Fruit fly (Drosophila melanogaster) whole organism, adult: ENCODE results near the gene HBS1.

Source experiments
- CG11617 ChIP-seq: fragments of 200-800 bp; sonication (Bioruptor generic); optimal IDR thresholded peaks from 2 replicates; lab custom pipeline; 2017; ENCODE audit warnings: mild to moderate bottlenecking, missing biosample characterization, missing genetic modification reagents, missing genetic modification characterization
- CG1620 ChIP-seq: fragments of 200-800 bp; sonication (Bioruptor generic); optimal IDR thresholded peaks from 2 replicates; lab custom pipeline; 2016; ENCODE audit warnings: missing biosample characterization, missing genetic modification characterization
- CG33017 ChIP-seq: fragments of 200-800 bp; sonication (Bioruptor generic); optimal IDR thresholded peaks from 2 replicates; lab custom pipeline; 2018; ENCODE audit warnings: missing biosample characterization, mild to moderate bottlenecking, missing genetic modification characterization, moderate library complexity
- CG5204 ChIP-seq: fragments of 200-800 bp; sonication (Bioruptor generic); optimal IDR thresholded peaks from 2 replicates; lab custom pipeline; 2016; ENCODE audit warnings: missing biosample characterization, missing genetic modification characterization
- CG7101 ChIP-seq: fragments of 200-800 bp; sonication (Bioruptor generic); optimal IDR thresholded peaks from 2 replicates; lab custom pipeline; 2018; ENCODE audit warnings: missing biosample characterization, mild to moderate bottlenecking, missing genetic modification characterization, moderate library complexity
- Clk ChIP-seq: fragments of 200-800 bp; sonication (Bioruptor generic); optimal IDR thresholded peaks from 2 replicates; lab custom pipeline; 2017; ENCODE audit warnings: missing biosample characterization, missing genetic modification characterization
- Hr96 ChIP-seq: fragments of 200-800 bp; sonication (Bioruptor generic); optimal IDR thresholded peaks from 2 replicates; lab custom pipeline; 2016; ENCODE audit warnings: missing biosample characterization, missing genetic modification characterization
- Mnt ChIP-seq: fragments of 200-800 bp; sonication (Bioruptor generic); optimal IDR thresholded peaks from 2 replicates; lab custom pipeline; 2016; ENCODE audit warnings: missing biosample characterization, mild to moderate bottlenecking, missing genetic modification characterization
- cnc ChIP-seq, 2 experiments: fragments of >200 bp; optimal IDR thresholded peaks; 2 replicates each; lab custom pipeline; 2017
- kay ChIP-seq: fragments of 200-800 bp; sonication (Bioruptor generic); peaks from one replicate; lab custom pipeline; 2016; ENCODE audit warnings: missing biosample characterization, missing genetic modification characterization, borderline replicate concordance
- ovo ChIP-seq: fragments of 200-800 bp; sonication (Bioruptor generic); optimal IDR thresholded peaks from 2 replicates; lab custom pipeline; 2016; ENCODE audit warnings: missing biosample characterization, missing genetic modification characterization
- pad ChIP-seq: fragments of 200-800 bp; sonication (Bioruptor generic); optimal IDR thresholded peaks from 3 replicates; lab custom pipeline; 2017; ENCODE audit warnings: missing biosample characterization, missing genetic modification characterization, mild to moderate bottlenecking, moderate library complexity, missing genetic modification reagents
- toe ChIP-seq: fragments of 200-800 bp; sonication (Bioruptor generic); optimal IDR thresholded peaks from 2 replicates; lab custom pipeline; 2016; ENCODE audit warnings: missing biosample characterization, missing genetic modification characterization

DNA sequence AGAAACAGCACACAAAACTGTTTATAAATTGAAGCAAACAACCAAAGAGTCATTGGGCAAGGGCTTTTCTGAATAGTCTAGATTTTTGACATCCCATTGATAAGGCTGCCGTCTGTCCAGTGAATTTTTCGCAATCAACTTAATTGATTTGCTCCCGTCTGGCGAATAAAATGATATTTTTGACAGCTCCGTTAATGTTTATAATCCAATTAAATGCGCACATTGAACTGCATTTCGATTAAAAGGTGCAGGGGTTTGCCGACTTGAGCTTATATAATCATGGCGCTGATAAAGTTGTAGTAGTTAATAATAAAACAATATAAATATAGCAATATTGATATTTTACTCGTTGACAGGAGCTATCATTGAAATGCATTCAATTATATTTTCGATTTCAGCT is 44.0 kb upstream of the HBS1 start:
- no peak for TF ChIP-seq pad (GFP tag; lab: Kevin White, UChicago)
- no peak for TF ChIP-seq ovo (GFP tag; lab: Kevin White, UChicago)
- no peak for TF ChIP-seq Hr96
- no peak for TF ChIP-seq CG5204
- no peak for TF ChIP-seq Clk (GFP tag; lab: Kevin White, UChicago)
- TF ChIP-seq CG1620 (GFP tag; lab: Kevin White, UChicago) = no peak
- TF ChIP-seq CG33017 (tag; lab: Kevin White, UChicago) = no peak
- TF ChIP-seq Mnt (GFP tag; lab: Kevin White, UChicago) = no peak
- no peak for TF ChIP-seq kay (GFP tag; lab: Kevin White, UChicago)
- TF ChIP-seq CG7101 (tag; lab: Kevin White, UChicago) = no peak
- TF ChIP-seq CG11617 (GFP tag; lab: Kevin White, UChicago) = no peak
- TF ChIP-seq toe (GFP tag; lab: Kevin White, UChicago) = no peak
- no peak for TF ChIP-seq cnc (optimal IDR thresholded peaks at IDR 0.05; lab: Kevin White, UChicago)
